Worm (Caenorhabditis elegans) whole organism, L4 larva: ENCODE data around the gene H19J13.2.

ENCODE experiments used
- D1046.2 ChIP-seq: fragments of 200-800 bp; sonication (Bioruptor generic); IDR thresholded peaks from 2 replicates; pipeline ENCODE4 v1.3.6; 2022; ENCODE audit warnings: missing genetic modification characterization, missing compliant biosample characterization
- T26A8.4 ChIP-seq: fragments of 200-800 bp; sonication (Bioruptor generic); IDR thresholded peaks from 2 replicates; pipeline ENCODE4 v1.3.6; 2022; ENCODE audit warnings: missing genetic modification characterization, missing compliant biosample characterization
- Y105C5A.15 ChIP-seq: fragments of 200-800 bp; sonication (Bioruptor generic); IDR thresholded peaks from 2 replicates; pipeline ENCODE4 v1.3.6; 2022; ENCODE audit warnings: missing genetic modification characterization, missing compliant biosample characterization
- Y5F2A.4 ChIP-seq: fragments of 200-800 bp; sonication (Bioruptor generic); optimal IDR thresholded peaks from 2 replicates; lab custom pipeline; 2018; ENCODE audit warnings: mild to moderate bottlenecking, missing genetic modification characterization, missing compliant biosample characterization
- ZK337.2 ChIP-seq: fragments of 200-800 bp; sonication (Bioruptor generic); IDR thresholded peaks from 2 replicates; pipeline ENCODE4 v1.3.6; 2022; ENCODE audit warnings: missing genetic modification reagents, missing genetic modification characterization, missing compliant biosample characterization
- ZK546.5 ChIP-seq, 2 experiments: sonication (generic microtip); optimal IDR thresholded peaks; 2 replicates each; lab custom pipeline; 2017; ENCODE audit warnings: missing biosample characterization in 2 of 2, missing genetic modification characterization in 2 of 2
- arid-1 ChIP-seq: fragments of 200-800 bp; sonication (Bioruptor generic); conservative IDR thresholded peaks from 2 replicates; pipeline ENCODE4 v1.3.6; 2022; ENCODE audit warnings: missing genetic modification reagents, missing genetic modification characterization, missing compliant biosample characterization
- ceh-32 ChIP-seq: sonication (generic microtip); optimal IDR thresholded peaks from 2 replicates; lab custom pipeline; 2016; ENCODE audit warnings: mild to moderate bottlenecking, missing genetic modification characterization, missing compliant biosample characterization; ENCODE audit not compliant: poor library complexity
- ceh-44 ChIP-seq: fragments of 200-800 bp; sonication (Bioruptor generic); IDR thresholded peaks from 2 replicates; pipeline ENCODE4 v1.3.6; 2022; ENCODE audit warnings: missing genetic modification reagents, missing genetic modification characterization, missing compliant biosample characterization
- ceh-82 ChIP-seq: sonication (generic microtip); optimal IDR thresholded peaks from 2 replicates; lab custom pipeline; 2017; ENCODE audit warnings: missing biosample characterization, missing genetic modification characterization
- daf-19 ChIP-seq: fragments of 200-800 bp; sonication (Bioruptor generic); conservative IDR thresholded peaks from 2 replicates; pipeline ENCODE4 v1.3.6; 2022; ENCODE audit warnings: missing genetic modification characterization, missing compliant biosample characterization
- dmd-6 ChIP-seq: fragments of 200-800 bp; sonication (Bioruptor generic); IDR thresholded peaks from 2 replicates; pipeline ENCODE4 v1.3.6; 2022; ENCODE audit warnings: missing genetic modification reagents, missing genetic modification characterization, missing compliant biosample characterization
- dmd-9 ChIP-seq: fragments of 200-800 bp; sonication (Bioruptor generic); IDR thresholded peaks from 2 replicates; pipeline ENCODE4 v1.3.6; 2022; ENCODE audit warnings: missing genetic modification reagents, missing genetic modification characterization, missing compliant biosample characterization
- dpl-1 ChIP-seq: fragments of 150-350 bp; optimal IDR thresholded peaks from 2 replicates; lab custom pipeline; 2014; ENCODE audit warnings: missing biosample characterization, missing genetic modification reagents, missing genetic modification characterization
- egl-27 ChIP-seq: sonication (generic microtip); optimal IDR thresholded peaks from 3 replicates; lab custom pipeline; 2017; ENCODE audit warnings: missing biosample characterization, missing genetic modification reagents, missing genetic modification characterization
- hif-1 ChIP-seq, 2 experiments: sonication (generic microtip); optimal IDR thresholded peaks; 2 replicates each; lab custom pipeline; 2016 to 2017; ENCODE audit warnings: missing compliant biosample characterization in 2 of 2, missing genetic modification characterization in 2 of 2, missing genetic modification reagents in 2 of 2, missing genotype in 2 of 2, mild to moderate bottlenecking in 1 of 2
- hlh-30 ChIP-seq: sonication (generic microtip); optimal IDR thresholded peaks from 2 replicates; lab custom pipeline; 2017; ENCODE audit warnings: antibody characterized with exemption, mild to moderate bottlenecking, missing genetic modification characterization, missing compliant biosample characterization; ENCODE audit not compliant: insufficient read depth
- lim-7 ChIP-seq: fragments of 200-800 bp; sonication (Bioruptor generic); IDR thresholded peaks from 2 replicates; pipeline ENCODE4 v1.3.6; 2022; ENCODE audit warnings: missing genetic modification characterization, missing compliant biosample characterization
- lin-13 ChIP-seq: fragments of 150-350 bp; optimal IDR thresholded peaks from 2 replicates; lab custom pipeline; 2014; ENCODE audit warnings: missing biosample characterization, missing genetic modification reagents, missing genetic modification characterization
- lir-3 ChIP-seq: sonication (generic microtip); optimal IDR thresholded peaks from 2 replicates; lab custom pipeline; 2016; ENCODE audit warnings: mild to moderate bottlenecking, missing genetic modification characterization, missing compliant biosample characterization
- madf-9 ChIP-seq: fragments of 200-800 bp; sonication (Bioruptor generic); conservative IDR thresholded peaks from 2 replicates; pipeline ENCODE4 v1.3.6; 2022; ENCODE audit warnings: missing genetic modification reagents, missing genetic modification characterization, missing compliant biosample characterization
- mdt-29 ChIP-seq: fragments of 200-800 bp; sonication (Bioruptor generic); IDR thresholded peaks from 2 replicates; pipeline ENCODE4 v1.3.6; 2022; ENCODE audit warnings: missing genetic modification reagents, missing genetic modification characterization, missing compliant biosample characterization
- nhr-237 ChIP-seq: sonication (generic microtip); optimal IDR thresholded peaks from 2 replicates; lab custom pipeline; 2017; ENCODE audit warnings: missing biosample characterization, missing genetic modification characterization
- nhr-28 ChIP-seq: fragments of 150-350 bp; optimal IDR thresholded peaks from 2 replicates; lab custom pipeline; 2014; ENCODE audit warnings: missing biosample characterization, missing genetic modification characterization
- pha-4 ChIP-seq, 2 experiments: fragments of 150-350 bp in 1 of 2; fragments of 200-800 bp in 1 of 2; sonication (Bioruptor generic) in 1 of 2; IDR thresholded peaks in 1 of 2; optimal IDR thresholded peaks in 1 of 2; 2 replicates each; pipeline versions ENCODE4 v1.3.6 to Lab custom; 2014 to 2022; ENCODE audit warnings: missing genetic modification characterization in 2 of 2, missing genetic modification reagents in 2 of 2, missing biosample characterization in 1 of 2, missing compliant biosample characterization in 1 of 2
- php-3 ChIP-seq: fragments of 200-800 bp; sonication (Bioruptor generic); IDR thresholded peaks from 2 replicates; pipeline ENCODE4 v1.3.6; 2022; ENCODE audit warnings: missing genetic modification reagents, missing genetic modification characterization, missing compliant biosample characterization
- saeg-2 ChIP-seq: fragments of 200-800 bp; sonication (Bioruptor generic); IDR thresholded peaks from 2 replicates; pipeline ENCODE4 v1.3.6; 2022; ENCODE audit warnings: missing genetic modification reagents, missing genetic modification characterization, missing compliant biosample characterization
- sdz-12 ChIP-seq: fragments of 200-800 bp; sonication (Bioruptor generic); optimal IDR thresholded peaks from 2 replicates; lab custom pipeline; 2018; ENCODE audit warnings: mild to moderate bottlenecking, missing genetic modification characterization, missing compliant biosample characterization
- spr-1 ChIP-seq: sonication (generic microtip); optimal IDR thresholded peaks from 2 replicates; lab custom pipeline; 2016; ENCODE audit warnings: mild to moderate bottlenecking, missing genetic modification characterization, missing compliant biosample characterization
- tag-97 ChIP-seq: fragments of 200-800 bp; sonication (Bioruptor generic); IDR thresholded peaks from 2 replicates; pipeline ENCODE4 v1.3.6; 2022; ENCODE audit warnings: missing genetic modification characterization, missing compliant biosample characterization
- unc-39 ChIP-seq: sonication (generic microtip); optimal IDR thresholded peaks from 2 replicates; lab custom pipeline; 2017; ENCODE audit warnings: missing biosample characterization, missing genetic modification characterization
- unc-62 ChIP-seq, 3 experiments: fragments of 150-350 bp in 1 of 3; sonication (generic microtip); optimal IDR thresholded peaks in 2 of 3; peaks in 1 of 3; 1 replicate in 1 of 3; 2 replicates in 2 of 3; lab custom pipeline; 2014 to 2017; ENCODE audit warnings: missing biosample characterization in 3 of 3, missing genetic modification characterization in 3 of 3, missing genetic modification reagents in 3 of 3, missing genotype in 1 of 3
- vab-7 ChIP-seq: fragments of 200-800 bp; sonication (Bioruptor generic); IDR thresholded peaks from 2 replicates; pipeline ENCODE4 v1.3.6; 2022; ENCODE audit warnings: missing genetic modification reagents, missing genetic modification characterization, missing compliant biosample characterization
- zip-2 ChIP-seq: fragments of 150-350 bp; optimal IDR thresholded peaks from 2 replicates; lab custom pipeline; 2014; ENCODE audit warnings: missing biosample characterization, missing genetic modification characterization
- ztf-11 ChIP-seq: fragments of 150-350 bp; optimal IDR thresholded peaks from 2 replicates; lab custom pipeline; 2014; ENCODE audit warnings: missing biosample characterization, missing genetic modification characterization

The H19J13.2 gene

DNA sequence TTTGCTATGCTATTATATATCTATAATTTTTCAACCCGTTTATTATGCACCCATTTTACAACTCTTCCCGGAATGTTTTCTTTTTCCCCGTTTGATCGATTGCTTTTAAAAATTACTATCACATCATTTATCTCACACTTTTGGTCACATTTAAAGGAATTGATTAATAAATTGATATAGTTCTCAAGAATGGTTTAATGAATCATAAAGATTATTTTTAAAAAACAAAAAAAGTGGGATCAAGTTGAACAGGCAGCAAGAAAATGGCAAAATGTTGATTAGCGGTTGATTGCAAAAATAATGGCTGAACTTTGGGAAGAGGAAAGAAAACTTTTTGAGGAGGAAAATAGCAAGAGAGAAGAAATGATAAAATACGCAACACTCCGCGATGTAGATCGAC lies 26.1 kb upstream of the H19J13.2 start, which contains the start of gene W06D11.5:
TSS of gene W06D11.5 (plus strand) at position 301 of the 400 bp plus-strand sequence.
- TF ChIP-seq egl-27 (tag; lab: Kevin White, UChicago) (no peak), hif-1 (tag; optimal IDR thresholded peaks at IDR 0.05; lab: Kevin White, UChicago) (no peak), unc-39 (tag; lab: Kevin White, UChicago) (no peak), ZK546.5 (tag; optimal IDR thresholded peaks at IDR 0.05; lab: Kevin White, UChicago) (no peak), dmd-6 (GFP tag; lab: Robert Waterston, UW) (no peak), arid-1 (GFP tag; lab: Robert Waterston, UW) (no peak), T26A8.4 (GFP tag; lab: Robert Waterston, UW) (no peak), php-3 (no peak)

DNA sequence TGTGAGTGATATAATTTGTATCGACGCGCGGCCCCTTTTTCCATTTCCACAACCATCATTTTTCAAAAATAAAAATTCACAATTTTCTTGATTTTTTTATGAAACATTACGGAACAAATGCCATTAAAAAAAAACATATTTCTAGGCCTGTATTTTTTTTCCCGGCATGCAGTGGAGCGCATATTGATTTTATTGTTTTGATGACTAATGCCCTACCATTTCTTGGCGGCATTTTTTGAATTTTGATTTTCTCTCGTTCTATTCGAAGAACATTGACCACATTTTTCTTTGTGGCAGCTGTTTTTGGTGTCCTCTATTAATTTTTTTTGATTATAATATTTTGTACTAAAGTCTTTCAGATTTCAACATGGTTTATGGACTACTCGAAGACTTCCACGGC lies 24.6 kb upstream of the H19J13.2 start, which contains the start of gene W06D11.3:
TSS of gene W06D11.3 (plus strand) at position 360 of the 400 bp plus-strand sequence.
- TF ChIP-seq sdz-12 (no peak), tag-97 (GFP tag; lab: Robert Waterston, UW) (no peak), pha-4 (GFP tag; IDR thresholded peaks at IDR 0.05; lab: Robert Waterston, UW) (no peak), pha-4 (tag; optimal IDR thresholded peaks at IDR 0.05; lab: Kevin White, UChicago) (no peak), madf-9 (GFP tag; lab: Robert Waterston, UW) (no peak), spr-1 (no peak), zip-2 (tag; lab: Kevin White, UChicago) (no peak), unc-39 (tag; lab: Kevin White, UChicago) (no peak), lir-3 (tag; lab: Kevin White, UChicago) (no peak), nhr-28 (tag; lab: Kevin White, UChicago) (no peak), lin-13 (no peak), T26A8.4 (GFP tag; lab: Robert Waterston, UW) (no peak), nhr-237 (no peak)

DNA sequence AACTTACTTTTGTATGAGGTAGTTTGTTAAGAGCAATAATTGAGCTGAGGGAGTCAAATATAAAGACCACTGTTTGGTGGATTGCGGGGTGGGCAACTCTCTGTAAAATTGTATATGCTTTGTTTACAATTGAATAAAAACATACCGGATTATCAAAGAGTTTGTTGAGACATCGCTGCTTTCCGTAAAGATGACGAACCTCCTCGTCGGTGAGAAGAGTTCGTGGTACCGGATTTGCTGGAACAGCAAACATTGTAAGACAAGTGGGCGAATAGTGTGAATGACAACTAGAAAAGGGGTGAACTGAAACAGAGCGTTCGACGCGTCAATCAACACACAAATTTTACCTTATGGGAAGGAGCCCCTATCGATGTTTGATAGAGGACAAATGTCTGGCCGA lies 22.6 kb upstream of the H19J13.2 start, which contains the start of gene W06D11.2:
TSS of gene W06D11.2 (minus strand) at position 339 of the 400 bp plus-strand sequence.
- peak in 1 of 2 experiments; percentile 96 for TF ChIP-seq unc-62 (GFP tag; optimal IDR thresholded peaks at IDR 0.05 in 1 of 2; lab: Kevin White, UChicago)
- no peak for TF ChIP-seq unc-62 (tag; optimal IDR thresholded peaks at IDR 0.05; lab: Kevin White, UChicago)
- no peak for TF ChIP-seq Y105C5A.15 (GFP tag; lab: Robert Waterston, UW)
- TF ChIP-seq, all 104 proteins: peak for 1

DNA sequence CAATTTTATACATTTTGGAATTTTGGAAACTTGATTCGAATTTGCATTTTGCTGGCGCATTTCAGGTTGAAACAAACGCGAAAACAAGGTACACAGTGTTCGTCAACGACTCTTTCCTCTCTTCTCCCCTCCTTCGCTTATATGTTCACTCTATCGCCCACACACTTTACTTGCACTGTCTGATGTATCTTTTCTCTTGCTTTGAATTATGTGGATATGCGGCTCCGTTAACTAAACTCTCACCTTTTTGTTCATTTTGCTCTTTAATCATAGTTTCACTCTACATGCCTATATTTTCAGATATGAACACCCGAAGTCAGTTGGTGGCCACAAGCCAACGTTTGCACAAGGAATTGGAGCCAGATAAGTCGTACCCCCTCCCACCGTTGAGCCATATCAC lies 20.5 kb upstream of the H19J13.2 start, which contains the start of gene W06D11.1:
TSS of gene W06D11.1 (plus strand) at position 301 of the 400 bp plus-strand sequence.
- TF ChIP-seq lin-13 (no peak), unc-62 (GFP tag; optimal IDR thresholded peaks at IDR 0.05 in 1 of 2; lab: Kevin White, UChicago) (peak in 1 of 2 experiments; percentile 61), unc-62 (tag; optimal IDR thresholded peaks at IDR 0.05; lab: Kevin White, UChicago) (no peak)

DNA sequence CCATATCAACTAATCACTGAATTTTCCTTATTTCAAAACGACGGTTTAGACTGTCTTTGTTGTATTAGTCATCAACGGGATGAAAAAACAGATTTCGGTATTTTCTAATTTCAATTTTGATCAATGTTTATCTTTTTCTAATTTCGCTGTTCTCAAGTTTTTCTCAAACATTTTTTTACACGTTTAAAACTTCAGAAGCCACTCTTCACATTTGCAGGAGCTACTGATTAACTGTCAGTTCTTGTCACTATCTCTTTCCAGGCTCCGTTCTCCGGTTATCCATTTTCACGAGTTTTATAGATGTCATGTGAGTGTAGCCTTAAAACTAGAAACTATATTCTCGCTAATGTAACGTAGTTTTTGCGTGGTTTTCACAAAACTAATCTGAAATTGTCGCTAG lies 16.8 kb upstream of the H19J13.2 start, which contains the start of gene C04B4.4:
TSS of gene C04B4.4 (plus strand) at position 301 of the 400 bp plus-strand sequence.
- TF ChIP-seq dmd-9 (GFP tag; lab: Robert Waterston, UW), result no peak
- no peak for TF ChIP-seq saeg-2 (GFP tag; lab: Robert Waterston, UW)
- TF ChIP-seq ceh-82 (tag; lab: Kevin White, UChicago), result no peak
- TF ChIP-seq lim-7, result no peak
- TF ChIP-seq hif-1 (tag; optimal IDR thresholded peaks at IDR 0.05; lab: Kevin White, UChicago), result no peak
- TF ChIP-seq D1046.2 (GFP tag; lab: Robert Waterston, UW), result no peak
- TF ChIP-seq ZK337.2 (GFP tag; lab: Robert Waterston, UW), result no peak
- TF ChIP-seq T26A8.4 (GFP tag; lab: Robert Waterston, UW), result no peak
- TF ChIP-seq dpl-1 (GFP tag; lab: Kevin White, UChicago), result no peak
- TF ChIP-seq Y5F2A.4 (GFP tag; lab: Kevin White, UChicago), result no peak
- TF ChIP-seq hlh-30 (tag; lab: Kevin White, UChicago), result no peak
- TF ChIP-seq ztf-11 (tag; lab: Kevin White, UChicago), result no peak
- no peak for TF ChIP-seq ceh-44 (GFP tag; lab: Robert Waterston, UW)
- TF ChIP-seq mdt-29 (GFP tag; lab: Robert Waterston, UW), result no peak
- TF ChIP-seq ceh-32 (tag; lab: Kevin White, UChicago), result no peak
- TF ChIP-seq unc-62 (GFP tag; optimal IDR thresholded peaks at IDR 0.05 in 1 of 2; lab: Kevin White, UChicago), result no peak
- TF ChIP-seq unc-62 (tag; optimal IDR thresholded peaks at IDR 0.05; lab: Kevin White, UChicago), result no peak
- no peak for TF ChIP-seq madf-9 (GFP tag; lab: Robert Waterston, UW)
- no peak for TF ChIP-seq vab-7 (GFP tag; lab: Robert Waterston, UW)
- TF ChIP-seq nhr-28 (tag; lab: Kevin White, UChicago), result no peak
- TF ChIP-seq daf-19, result no peak
